Worm (Caenorhabditis elegans): ENCODE results near the gene F19G12.11.

The F19G12.11 gene

DNA sequence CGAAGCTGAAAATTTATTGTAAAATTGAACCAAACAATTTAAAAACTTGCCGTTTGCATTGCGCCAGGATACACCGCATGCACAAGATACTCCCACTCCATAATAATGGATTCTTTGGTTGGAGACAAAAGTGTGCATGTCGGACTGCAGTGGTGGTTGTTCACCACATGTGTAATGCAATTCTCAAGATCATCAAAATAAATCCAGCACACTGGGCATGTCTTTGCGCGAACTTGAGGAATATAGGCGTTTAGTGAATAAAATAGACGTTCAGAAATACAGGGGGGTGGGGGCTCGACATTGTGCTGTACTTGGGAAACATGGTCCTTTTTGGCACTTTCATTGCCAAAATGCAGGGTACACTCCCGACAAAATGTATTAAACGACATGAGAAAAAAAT, at the start of gene F19G12.11:
Gene F19G12.11, minus strand, starts transcription at position 101 of the 400 bp plus-strand sequence.
- TF ChIP-seq aly-2 (tag; optimal IDR thresholded peaks at IDR 0.05) (no peak), zag-1 (tag; optimal IDR thresholded peaks at IDR 0.05) (no peak), ceh-16 (tag; optimal IDR thresholded peaks at IDR 0.05) (no peak), unc-39 (tag; optimal IDR thresholded peaks at IDR 0.05) (no peak)

DNA sequence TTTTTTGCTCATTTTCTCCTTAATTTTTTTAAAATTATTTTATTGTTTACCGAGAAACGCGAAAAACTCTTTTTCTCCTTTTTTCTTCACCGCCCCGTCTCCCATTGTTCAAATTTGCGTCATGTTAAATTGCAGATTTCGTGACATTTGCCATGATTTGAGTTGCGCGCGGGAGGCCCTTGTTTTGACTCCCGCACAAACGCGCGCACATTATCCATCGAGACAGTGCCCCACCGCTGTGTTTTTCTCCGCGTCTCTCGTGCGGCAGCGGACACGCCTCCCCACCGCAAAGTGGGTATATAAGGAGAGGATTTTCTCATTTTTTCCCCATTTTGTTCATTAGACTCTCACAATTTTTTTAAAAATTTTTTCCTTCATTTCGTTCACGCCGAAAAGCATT, 49.7 kb upstream of the F19G12.11 start:
- TF ChIP-seq peb-1 (tag; optimal IDR thresholded peaks at IDR 0.05): no peak
- no peak for TF ChIP-seq nhr-25 (tag; optimal IDR thresholded peaks at IDR 0.05)
- no peak for TF ChIP-seq ztf-1 (GFP tag; conservative IDR thresholded peaks at IDR 0.05)
- no peak for TF ChIP-seq R02D3.7 (tag; optimal IDR thresholded peaks at IDR 0.05)
- no peak for TF ChIP-seq ztf-4 (tag; optimal IDR thresholded peaks at IDR 0.05)
- no peak for TF ChIP-seq elt-3 (tag; optimal IDR thresholded peaks at IDR 0.05)
- TF ChIP-seq ceh-82 (tag; optimal IDR thresholded peaks at IDR 0.05): no peak
- TF ChIP-seq zag-1 (tag; optimal IDR thresholded peaks at IDR 0.05): no peak

DNA sequence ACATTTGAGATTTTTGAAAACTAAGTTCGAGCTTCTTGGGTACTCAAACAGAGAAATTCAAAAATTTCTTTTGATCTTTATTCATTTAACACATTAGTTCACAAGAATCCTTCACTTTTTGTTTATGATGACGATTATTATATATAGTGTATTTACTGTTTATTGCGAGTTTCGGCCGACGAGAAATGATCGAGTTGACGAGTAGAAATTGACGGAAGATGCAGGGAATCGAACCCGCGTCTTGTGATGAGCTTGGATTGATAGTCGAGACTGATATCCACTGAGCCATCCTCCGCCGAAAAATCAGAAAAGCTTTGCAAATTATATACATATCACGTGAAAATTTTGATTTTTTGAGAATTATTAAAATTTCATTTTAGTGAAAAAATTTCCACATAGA, 47.5 kb upstream of the F19G12.11 start:
- TF ChIP-seq mdl-1 (tag; optimal IDR thresholded peaks at IDR 0.05) (no peak), lin-11 (tag; optimal IDR thresholded peaks at IDR 0.05) (no peak), blmp-1 (tag; optimal IDR thresholded peaks at IDR 0.05; ENCODE audit: insufficient read depth) (no peak), ceh-82 (tag; optimal IDR thresholded peaks at IDR 0.05) (no peak), F13H6.1 (tag; optimal IDR thresholded peaks at IDR 0.05) (no peak), gmeb-1 (tag; optimal IDR thresholded peaks at IDR 0.05) (no peak), nhr-237 (tag; optimal IDR thresholded peaks at IDR 0.05) (no peak), nhr-6 (tag; optimal IDR thresholded peaks at IDR 0.05) (no peak), sem-4 (tag; optimal IDR thresholded peaks at IDR 0.05) (no peak), mbf-1 (tag; optimal IDR thresholded peaks at IDR 0.05) (no peak), elt-3 (tag; optimal IDR thresholded peaks at IDR 0.05) (no peak), alr-1 (tag; optimal IDR thresholded peaks at IDR 0.05) (no peak), unc-39 (tag; optimal IDR thresholded peaks at IDR 0.05) (no peak), ztf-1 (GFP tag; conservative IDR thresholded peaks at IDR 0.05) (no peak), skn-1 (tag; optimal IDR thresholded peaks at IDR 0.05) (no peak), nhr-129 (tag; optimal IDR thresholded peaks at IDR 0.05) (no peak)

DNA sequence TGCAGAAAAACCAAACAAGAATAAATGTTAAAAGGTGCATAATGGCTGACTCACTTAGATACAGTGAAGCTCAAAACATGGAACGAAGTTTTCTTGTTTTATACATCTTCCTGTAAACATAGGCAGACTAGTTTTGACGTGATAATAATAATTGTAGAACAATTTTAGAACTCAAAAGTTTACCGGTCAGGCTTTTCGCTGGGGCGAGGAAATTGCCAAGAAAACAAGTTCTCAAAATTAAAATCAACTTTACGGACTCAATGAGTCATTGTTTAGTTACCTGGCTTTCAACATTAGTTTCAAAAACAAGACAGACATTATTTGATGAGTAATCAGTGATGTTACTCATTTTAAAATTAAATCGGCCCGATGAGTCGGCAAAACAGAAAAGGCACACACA, 46.6 kb upstream of the F19G12.11 start, which contains the start of gene D1005.5:
Gene D1005.5, minus strand, starts transcription at position 101 of the 400 bp plus-strand sequence.
- TF ChIP-seq C34F6.9 (tag; optimal IDR thresholded peaks at IDR 0.05) (no peak), sem-4 (tag; optimal IDR thresholded peaks at IDR 0.05) (no peak), mab-5 (tag; optimal IDR thresholded peaks at IDR 0.05) (no peak), elt-3 (tag; optimal IDR thresholded peaks at IDR 0.05) (no peak), sma-3 (GFP tag; optimal IDR thresholded peaks at IDR 0.05) (no peak), zag-1 (tag; optimal IDR thresholded peaks at IDR 0.05) (no peak), Y55F3AM.14 (GFP tag; optimal IDR thresholded peaks at IDR 0.05) (no peak), mdl-1 (tag; optimal IDR thresholded peaks at IDR 0.05) (no peak), unc-55 (GFP tag; optimal IDR thresholded peaks at IDR 0.05) (no peak), ama-1 (optimal IDR thresholded peaks at IDR 0.05) (no peak), nhr-129 (tag; optimal IDR thresholded peaks at IDR 0.05) (no peak), ztf-4 (tag; optimal IDR thresholded peaks at IDR 0.05) (no peak), crh-2 (tag; optimal IDR thresholded peaks at IDR 0.05) (no peak), dmd-4 (tag; optimal IDR thresholded peaks at IDR 0.05) (no peak)

DNA sequence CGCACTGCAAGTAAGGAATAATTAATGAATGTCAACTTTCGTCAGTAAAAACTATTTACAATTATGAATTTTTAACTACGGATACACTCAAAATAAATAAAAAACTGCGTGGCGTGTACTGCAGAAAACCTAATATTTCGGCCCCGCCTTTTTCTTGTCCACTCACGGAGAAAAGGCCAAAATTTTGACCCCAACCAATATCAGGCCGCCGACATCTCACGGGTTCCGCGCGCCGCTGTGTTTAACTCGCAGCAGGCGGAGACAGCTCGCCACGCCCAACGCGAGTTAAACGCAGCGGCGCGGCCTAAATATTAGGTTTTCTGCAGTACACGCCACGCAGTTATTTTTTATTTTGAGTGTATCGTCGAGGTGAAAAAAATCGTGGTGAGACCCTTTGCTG, 44.9 kb upstream of the F19G12.11 start:
- no peak for TF ChIP-seq Y55F3AM.14 (GFP tag; optimal IDR thresholded peaks at IDR 0.05)
- TF ChIP-seq nhr-77 (tag; optimal IDR thresholded peaks at IDR 0.05): no peak
- TF ChIP-seq unc-62 (GFP tag; optimal IDR thresholded peaks at IDR 0.05): no peak
- TF ChIP-seq nhr-10 (tag; optimal IDR thresholded peaks at IDR 0.05): no peak
- no peak for TF ChIP-seq C34F6.9 (tag; optimal IDR thresholded peaks at IDR 0.05)
- TF ChIP-seq skn-1 (tag; optimal IDR thresholded peaks at IDR 0.05): no peak

DNA sequence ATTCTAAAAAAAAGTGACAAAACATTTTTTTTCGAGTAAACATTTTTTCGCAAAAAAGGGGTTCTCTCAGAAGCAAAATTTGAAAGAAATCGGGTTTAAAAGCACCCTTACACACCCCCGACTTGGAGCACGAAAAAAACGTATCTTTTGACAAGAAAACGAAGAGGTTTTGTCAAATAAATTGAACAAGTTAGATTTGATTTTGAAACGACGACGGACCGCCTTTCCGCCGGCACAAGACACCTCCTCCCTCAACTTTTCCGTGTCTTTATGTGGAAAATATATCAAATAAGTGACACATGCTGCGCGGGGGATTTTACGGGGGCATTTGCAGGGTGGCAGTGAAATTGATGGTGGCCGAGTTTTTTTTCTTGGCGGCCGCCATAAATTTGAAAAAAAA, 41.7 kb upstream of the F19G12.11 start:
- no peak for TF ChIP-seq mdl-1 (tag; optimal IDR thresholded peaks at IDR 0.05)
- no peak for TF ChIP-seq lsy-2 (tag; optimal IDR thresholded peaks at IDR 0.05)
- TF ChIP-seq lin-39 (tag; optimal IDR thresholded peaks at IDR 0.05): no peak
- TF ChIP-seq blmp-1 (tag; optimal IDR thresholded peaks at IDR 0.05; ENCODE audit: insufficient read depth): no peak
- TF ChIP-seq nhr-129 (tag; optimal IDR thresholded peaks at IDR 0.05): no peak
- TF ChIP-seq aly-2 (tag; optimal IDR thresholded peaks at IDR 0.05): no peak
- no peak for TF ChIP-seq unc-62 (GFP tag; optimal IDR thresholded peaks at IDR 0.05)
- no peak for TF ChIP-seq R02D3.7 (tag; optimal IDR thresholded peaks at IDR 0.05)
- no peak for TF ChIP-seq unc-39 (tag; optimal IDR thresholded peaks at IDR 0.05)
- no peak for TF ChIP-seq nhr-12 (tag; optimal IDR thresholded peaks at IDR 0.05)

Data from whole organism, L2 larva.